Worm (Caenorhabditis elegans) whole organism, early embryonic: Measurements from ENCODE around the gene set-5.

Source experiments
- B0310.2 ChIP-seq: sonication (generic microtip); optimal IDR thresholded peaks from 2 replicates; lab custom pipeline; 2016; ENCODE audit warnings: mild to moderate bottlenecking, missing genetic modification characterization, missing compliant biosample characterization
- F13C5.2 ChIP-seq: sonication (generic microtip); optimal IDR thresholded peaks from 2 replicates; lab custom pipeline; 2017; ENCODE audit warnings: mild to moderate bottlenecking, missing genetic modification characterization, inconsistent platforms, missing compliant biosample characterization
- aly-1 ChIP-seq: sonication (generic microtip); optimal IDR thresholded peaks from 2 replicates; lab custom pipeline; 2016; ENCODE audit warnings: missing genetic modification characterization, missing compliant biosample characterization
- ama-1 ChIP-seq: fragments of 150-350 bp; optimal IDR thresholded peaks from 2 replicates; lab custom pipeline; 2014
- ceh-13 ChIP-seq: fragments of 200-800 bp; sonication (Bioruptor generic); optimal IDR thresholded peaks from 2 replicates; lab custom pipeline; 2018; ENCODE audit warnings: mild to moderate bottlenecking, missing genetic modification characterization, missing compliant biosample characterization
- ceh-36 ChIP-seq: sonication (generic microtip); optimal IDR thresholded peaks from 2 replicates; lab custom pipeline; 2016; ENCODE audit warnings: missing genetic modification characterization, inconsistent platforms, missing compliant biosample characterization
- ets-7 ChIP-seq: sonication (generic microtip); optimal IDR thresholded peaks from 2 replicates; lab custom pipeline; 2016; ENCODE audit warnings: missing genotype, missing genetic modification characterization, missing compliant biosample characterization
- flt-1 ChIP-seq: fragments of 200-800 bp; sonication (Bioruptor generic); IDR thresholded peaks from 2 replicates; pipeline ENCODE4 v1.3.6; 2022; ENCODE audit warnings: missing genetic modification characterization, missing compliant biosample characterization
- hmbx-1 ChIP-seq: sonication (generic microtip); optimal IDR thresholded peaks from 2 replicates; lab custom pipeline; 2016; ENCODE audit warnings: mild to moderate bottlenecking, missing genetic modification characterization, missing compliant biosample characterization
- hmg-4 ChIP-seq: fragments of 200-800 bp; sonication (Bioruptor generic); optimal IDR thresholded peaks from 2 replicates; lab custom pipeline; 2018; ENCODE audit warnings: mild to moderate bottlenecking, missing genetic modification characterization, missing compliant biosample characterization
- hnd-1 ChIP-seq: sonication (generic microtip); optimal IDR thresholded peaks from 2 replicates; lab custom pipeline; 2016; ENCODE audit warnings: missing genetic modification characterization, missing compliant biosample characterization
- pes-1 ChIP-seq: fragments of 200-800 bp; sonication (Bioruptor generic); IDR thresholded peaks from 2 replicates; pipeline ENCODE4 v1.3.6; 2022; ENCODE audit warnings: missing genetic modification reagents, missing genetic modification characterization, missing compliant biosample characterization
- scrt-1 ChIP-seq: fragments of 200-800 bp; sonication (Bioruptor generic); IDR thresholded peaks from 2 replicates; pipeline ENCODE4 v1.3.6; 2022; ENCODE audit warnings: missing genetic modification characterization, missing compliant biosample characterization
- sea-1 ChIP-seq: fragments of 200-800 bp; sonication (Bioruptor generic); conservative IDR thresholded peaks from 2 replicates; pipeline ENCODE4 v1.3.6; 2022; ENCODE audit warnings: missing genetic modification characterization, missing compliant biosample characterization
- tbx-11 ChIP-seq: fragments of 200-800 bp; sonication (Bioruptor generic); IDR thresholded peaks from 2 replicates; pipeline ENCODE4 v1.3.6; 2022; ENCODE audit warnings: missing genetic modification characterization, missing compliant biosample characterization
- tbx-37 ChIP-seq: fragments of 200-800 bp; sonication (Bioruptor generic); conservative IDR thresholded peaks from 2 replicates; pipeline ENCODE4 v1.3.6; 2022; ENCODE audit warnings: missing genetic modification reagents, missing genetic modification characterization, missing compliant biosample characterization
- tra-4 ChIP-seq: sonication (generic microtip); optimal IDR thresholded peaks from 2 replicates; lab custom pipeline; 2017; ENCODE audit warnings: missing genetic modification characterization, missing compliant biosample characterization

The set-5 gene

ce11 chrV:14719491-14719890 lies 20.7 kb downstream of the set-5 start, which contains the start of gene R08A2.1:
Gene R08A2.1, minus strand, starts transcription at chrV:14719591.
- TF ChIP-seq aly-1 (tag; lab: Kevin White, UChicago): no peak
- TF ChIP-seq sea-1 (GFP tag; lab: Robert Waterston, UW): no peak
- no peak for TF ChIP-seq ceh-13 (GFP tag; lab: Kevin White, UChicago)
- no peak for TF ChIP-seq pes-1 (GFP tag; lab: Robert Waterston, UW)
- TF ChIP-seq ets-7 (tag; lab: Kevin White, UChicago): no peak
- TF ChIP-seq scrt-1 (GFP tag; lab: Robert Waterston, UW): no peak
- TF ChIP-seq tbx-37: no peak
- TF ChIP-seq ama-1: no peak
- TF ChIP-seq F13C5.2 (tag; lab: Kevin White, UChicago): no peak
- no peak for TF ChIP-seq hnd-1 (tag; lab: Kevin White, UChicago)
- TF ChIP-seq tra-4 (tag; lab: Kevin White, UChicago): no peak
- no peak for TF ChIP-seq hmbx-1
- TF ChIP-seq B0310.2 (tag; lab: Kevin White, UChicago): no peak
- no peak for TF ChIP-seq flt-1 (GFP tag; lab: Robert Waterston, UW)
- TF ChIP-seq tbx-11: no peak

ce11 chrV:14723020-14723419 lies 24.3 kb downstream of the set-5 start, which contains the start of gene R08A2.7:
Gene R08A2.7, plus strand, starts transcription at chrV:14723320.
- no peak for TF ChIP-seq ama-1

- TF ChIP-seq hnd-1 (tag; lab: Kevin White, UChicago): no peak
- TF ChIP-seq ets-7 (tag; lab: Kevin White, UChicago): no peak
- no peak for TF ChIP-seq ama-1
- TF ChIP-seq tbx-11: no peak
- TF ChIP-seq tbx-37: no peak
- TF ChIP-seq ceh-13 (GFP tag; lab: Kevin White, UChicago): no peak
- TF ChIP-seq hmbx-1: no peak
- TF ChIP-seq flt-1 (GFP tag; lab: Robert Waterston, UW): no peak
- no peak for TF ChIP-seq ceh-36 (tag; lab: Kevin White, UChicago)
- no peak for TF ChIP-seq pes-1 (GFP tag; lab: Robert Waterston, UW)
- no peak for TF ChIP-seq hmg-4 (GFP tag; lab: Kevin White, UChicago)
- TF ChIP-seq aly-1 (tag; lab: Kevin White, UChicago): no peak
- TF ChIP-seq tra-4 (tag; lab: Kevin White, UChicago): no peak
- no peak for TF ChIP-seq sea-1 (GFP tag; lab: Robert Waterston, UW)
- no peak for TF ChIP-seq F13C5.2 (tag; lab: Kevin White, UChicago)
- TF ChIP-seq scrt-1 (GFP tag; lab: Robert Waterston, UW): no peak
- no peak for TF ChIP-seq B0310.2 (tag; lab: Kevin White, UChicago)
Measured at ce11 chrV:14725409-14725808, 26.6 kb downstream of the set-5 start.

- TF ChIP-seq ets-7 (tag; lab: Kevin White, UChicago): no peak
- no peak for TF ChIP-seq ama-1
- TF ChIP-seq ceh-36 (tag; lab: Kevin White, UChicago): no peak
- no peak for TF ChIP-seq hmg-4 (GFP tag; lab: Kevin White, UChicago)
- no peak for TF ChIP-seq hnd-1 (tag; lab: Kevin White, UChicago)
- TF ChIP-seq aly-1 (tag; lab: Kevin White, UChicago): no peak
- TF ChIP-seq F13C5.2 (tag; lab: Kevin White, UChicago): no peak
- no peak for TF ChIP-seq B0310.2 (tag; lab: Kevin White, UChicago)
- no peak for TF ChIP-seq tbx-37
- no peak for TF ChIP-seq hmbx-1
- no peak for TF ChIP-seq sea-1 (GFP tag; lab: Robert Waterston, UW)
- no peak for TF ChIP-seq ceh-13 (GFP tag; lab: Kevin White, UChicago)
Measured at ce11 chrV:14726596-14726995, 27.8 kb downstream of the set-5 start, which contains the start of gene Y50E8A.1. Gene Y50E8A.1, plus strand, starts transcription at chrV:14726896.

ce11 chrV:14728754-14729153 lies 30.0 kb downstream of the set-5 start, which contains the start of gene Y50E8A.2:
Gene Y50E8A.2, minus strand, starts transcription at chrV:14728854.
- TF ChIP-seq sea-1 (GFP tag; lab: Robert Waterston, UW) (no peak), tra-4 (tag; lab: Kevin White, UChicago) (no peak), B0310.2 (tag; lab: Kevin White, UChicago) (no peak), aly-1 (tag; lab: Kevin White, UChicago) (no peak), ets-7 (tag; lab: Kevin White, UChicago) (no peak), hmg-4 (GFP tag; lab: Kevin White, UChicago) (no peak), hnd-1 (tag; lab: Kevin White, UChicago) (no peak), ceh-36 (tag; lab: Kevin White, UChicago) (no peak), scrt-1 (GFP tag; lab: Robert Waterston, UW) (no peak), ama-1 (no peak), pes-1 (GFP tag; lab: Robert Waterston, UW) (no peak), F13C5.2 (tag; lab: Kevin White, UChicago) (no peak), tbx-37 (no peak), tbx-11 (no peak), ceh-13 (GFP tag; lab: Kevin White, UChicago) (no peak), hmbx-1 (no peak), flt-1 (GFP tag; lab: Robert Waterston, UW) (no peak)

ce11 chrV:14729343-14729742 lies 30.6 kb downstream of the set-5 start, which contains the start of gene oig-3:
Gene oig-3, plus strand, starts transcription at chrV:14729643.
- TF ChIP-seq hmbx-1: no peak
- TF ChIP-seq pes-1 (GFP tag; lab: Robert Waterston, UW): no peak
- TF ChIP-seq ets-7 (tag; lab: Kevin White, UChicago): no peak
- no peak for TF ChIP-seq tbx-11
- no peak for TF ChIP-seq flt-1 (GFP tag; lab: Robert Waterston, UW)
- TF ChIP-seq sea-1 (GFP tag; lab: Robert Waterston, UW): no peak

- TF ChIP-seq tbx-37: no peak
Measured at ce11 chrV:14734187-14734765, 35.5 kb downstream of the set-5 start, which contains the start of gene unc-61. Gene unc-61, minus strand, starts transcription at chrV:14734237.
